Fruit fly (Drosophila melanogaster) whole organism, embryonic: ENCODE data around the gene BBIP1.

ENCODE experiments used
- Atf3 ChIP-seq: fragments of 200-800 bp; sonication (Bioruptor generic); optimal IDR thresholded peaks from 3 replicates; lab custom pipeline; 2016; ENCODE audit warnings: missing biosample characterization, missing genetic modification characterization
- CG1024 ChIP-seq: fragments of 200-800 bp; sonication (Bioruptor generic); IDR thresholded peaks from 2 replicates; pipeline ENCODE4 v1.3.6; 2022; ENCODE audit warnings: missing biosample characterization, missing genetic modification characterization
- CG10321 ChIP-seq: fragments of 200-800 bp; sonication (Bioruptor generic); IDR thresholded peaks from 2 replicates; pipeline ENCODE4 v1.3.6; 2022; ENCODE audit warnings: missing biosample characterization, missing genetic modification characterization
- CG11247 ChIP-seq: fragments of 200-800 bp; sonication (Bioruptor generic); IDR thresholded peaks from 2 replicates; pipeline ENCODE4 v1.3.6; 2022; ENCODE audit warnings: missing biosample characterization, missing genetic modification characterization
- CG12236 ChIP-seq: fragments of 200-800 bp; sonication (Bioruptor generic); optimal IDR thresholded peaks from 2 replicates; lab custom pipeline; 2016; ENCODE audit warnings: missing biosample characterization, missing genetic modification characterization
- CG12299 ChIP-seq: fragments of 200-800 bp; sonication (Bioruptor generic); optimal IDR thresholded peaks from 2 replicates; lab custom pipeline; 2018; ENCODE audit warnings: missing biosample characterization, mild to moderate bottlenecking, missing genetic modification characterization
- CG15514 ChIP-seq: fragments of 200-800 bp; sonication (Bioruptor generic); optimal IDR thresholded peaks from 3 replicates; lab custom pipeline; 2017; ENCODE audit warnings: missing biosample characterization, missing genetic modification characterization, mild to moderate bottlenecking, moderate library complexity, missing genetic modification reagents
- CG16813 ChIP-seq: fragments of 200-800 bp; sonication (Bioruptor generic); IDR thresholded peaks from 3 replicates; pipeline ENCODE4 v1.3.6; 2022; ENCODE audit warnings: missing biosample characterization, missing genetic modification characterization; ENCODE audit not compliant: partially characterized antibody
- CG16863 ChIP-seq: fragments of 200-800 bp; sonication (Bioruptor generic); optimal IDR thresholded peaks from 3 replicates; lab custom pipeline; 2016; ENCODE audit warnings: missing biosample characterization, missing genetic modification characterization
- CG17912 ChIP-seq: fragments of 200-800 bp; sonication (Bioruptor generic); optimal IDR thresholded peaks from 2 replicates; lab custom pipeline; 2018; ENCODE audit warnings: missing biosample characterization, mild to moderate bottlenecking, missing genetic modification characterization
- CG18262 ChIP-seq: fragments of 200-800 bp; optimal IDR thresholded peaks from 3 replicates; lab custom pipeline; 2019; ENCODE audit warnings: missing biosample characterization, mild to moderate bottlenecking, missing genetic modification characterization, moderate library complexity
- CG2129 ChIP-seq: fragments of 200-800 bp; sonication (Bioruptor generic); IDR thresholded peaks from 2 replicates; pipeline ENCODE4 v1.3.6; 2022; ENCODE audit warnings: missing biosample characterization, missing genetic modification characterization; ENCODE audit not compliant: partially characterized antibody
- CG33557 ChIP-seq: fragments of 200-800 bp; sonication (Bioruptor generic); optimal IDR thresholded peaks from 2 replicates; lab custom pipeline; 2019; ENCODE audit warnings: missing biosample characterization, mild to moderate bottlenecking, missing genetic modification characterization, moderate library complexity
- CG4424 ChIP-seq: fragments of 200-800 bp; sonication (Bioruptor generic); optimal IDR thresholded peaks from 3 replicates; lab custom pipeline; 2016; ENCODE audit warnings: missing biosample characterization, missing genetic modification characterization
- CG6689 ChIP-seq: fragments of 200-800 bp; sonication (Bioruptor generic); IDR thresholded peaks from 2 replicates; pipeline ENCODE4 v1.3.6; 2022; ENCODE audit warnings: missing biosample characterization, missing genetic modification characterization
- CG7357 ChIP-seq: fragments of 200-800 bp; sonication (Bioruptor generic); IDR thresholded peaks from 3 replicates; pipeline ENCODE4 v1.3.6; 2022; ENCODE audit warnings: missing biosample characterization, missing genetic modification characterization
- CG8290 ChIP-seq, 3 experiments: fragments of 200-800 bp; sonication (Bioruptor generic); optimal IDR thresholded peaks; 2 replicates each; lab custom pipeline; 2016 to 2019; ENCODE audit warnings: missing biosample characterization in 3 of 3, missing genetic modification characterization in 3 of 3, mild to moderate bottlenecking in 2 of 3, moderate library complexity in 1 of 3
- CG9797 ChIP-seq: fragments of 200-800 bp; sonication (Bioruptor generic); optimal IDR thresholded peaks from 3 replicates; lab custom pipeline; 2018; ENCODE audit warnings: missing biosample characterization, mild to moderate bottlenecking, missing genetic modification characterization
- CTCF ChIP-seq: fragments of 200-800 bp; sonication (Bioruptor generic); optimal IDR thresholded peaks from 2 replicates; lab custom pipeline; 2017; ENCODE audit warnings: missing biosample characterization, mild to moderate bottlenecking, missing genetic modification characterization, moderate library complexity
- Camta ChIP-seq: fragments of 200-800 bp; sonication (Bioruptor generic); optimal IDR thresholded peaks from 2 replicates; lab custom pipeline; 2016; ENCODE audit warnings: missing biosample characterization, missing genetic modification characterization
- Chrac-16 ChIP-seq: fragments of 200-800 bp; sonication (Bioruptor generic); optimal IDR thresholded peaks from 3 replicates; lab custom pipeline; 2016; ENCODE audit warnings: missing biosample characterization, missing genetic modification characterization
- Dbx ChIP-seq: fragments of 200-800 bp; sonication (Bioruptor generic); IDR thresholded peaks from 3 replicates; pipeline ENCODE4 v1.3.6; 2022; ENCODE audit warnings: missing biosample characterization, missing genetic modification characterization
- Gug ChIP-seq: fragments of 200-800 bp; sonication (Bioruptor generic); IDR thresholded peaks from 4 replicates; pipeline ENCODE4 v1.3.6; 2022; ENCODE audit warnings: missing biosample characterization, missing genetic modification characterization
- HLHmδ ChIP-seq: fragments of 200-800 bp; sonication (Bioruptor generic); optimal IDR thresholded peaks from 2 replicates; lab custom pipeline; 2018; ENCODE audit warnings: missing biosample characterization, mild to moderate bottlenecking, missing genetic modification characterization, moderate library complexity
- Lpt ChIP-seq: fragments of >200 bp; optimal IDR thresholded peaks from 2 replicates; lab custom pipeline; 2018; ENCODE audit warnings: missing biosample characterization, missing genetic modification characterization
- MTF-1 ChIP-seq: fragments of 200-800 bp; sonication (Bioruptor generic); optimal IDR thresholded peaks from 2 replicates; lab custom pipeline; 2018; ENCODE audit warnings: missing biosample characterization, mild to moderate bottlenecking, missing genetic modification characterization, borderline replicate concordance
- Mad ChIP-seq: fragments of 200-800 bp; sonication (Bioruptor generic); optimal IDR thresholded peaks from 2 replicates; lab custom pipeline; 2016; ENCODE audit warnings: missing biosample characterization, missing genetic modification characterization
- NC2β ChIP-seq: fragments of 200-800 bp; sonication (Bioruptor generic); optimal IDR thresholded peaks from 2 replicates; lab custom pipeline; 2016; ENCODE audit warnings: missing biosample characterization, missing genetic modification characterization
- NFAT ChIP-seq: fragments of 200-800 bp; sonication (Bioruptor generic); IDR thresholded peaks from 2 replicates; pipeline ENCODE4 v1.3.6; 2022; ENCODE audit warnings: missing biosample characterization, missing genetic modification characterization
- Ptx1 ChIP-seq: fragments of 200-800 bp; sonication (Bioruptor generic); IDR thresholded peaks from 2 replicates; pipeline ENCODE4 v1.3.6; 2022; ENCODE audit warnings: missing biosample characterization, missing genetic modification characterization
- Side ChIP-seq: fragments of 200-800 bp; sonication (Bioruptor generic); optimal IDR thresholded peaks from 2 replicates; lab custom pipeline; 2016; ENCODE audit warnings: missing biosample characterization, missing genetic modification characterization
- Ssrp ChIP-seq: fragments of 200-800 bp; sonication (Bioruptor generic); optimal IDR thresholded peaks from 2 replicates; lab custom pipeline; 2018; ENCODE audit warnings: missing biosample characterization, mild to moderate bottlenecking, missing genetic modification characterization, moderate library complexity
- Tbp ChIP-seq: fragments of >200 bp; optimal IDR thresholded peaks from 2 replicates; lab custom pipeline; 2018; ENCODE audit warnings: missing biosample characterization, missing genetic modification characterization
- da ChIP-seq: fragments of 200-800 bp; sonication (Bioruptor generic); optimal IDR thresholded peaks from 2 replicates; lab custom pipeline; 2016; ENCODE audit warnings: missing biosample characterization, missing genetic modification characterization
- en ChIP-seq: fragments of 200-800 bp; sonication (Bioruptor generic); optimal IDR thresholded peaks from 2 replicates; lab custom pipeline; 2016; ENCODE audit warnings: missing biosample characterization, missing genetic modification characterization
- ewg ChIP-seq: fragments of 200-800 bp; sonication (Bioruptor generic); optimal IDR thresholded peaks from 3 replicates; lab custom pipeline; 2017; ENCODE audit warnings: mild to moderate bottlenecking, missing biosample characterization, missing genetic modification reagents, missing genetic modification characterization
- eyg ChIP-seq: fragments of 200-800 bp; sonication (Bioruptor generic); optimal IDR thresholded peaks from 3 replicates; lab custom pipeline; 2016; ENCODE audit warnings: missing biosample characterization, missing genetic modification characterization
- fd64A ChIP-seq: fragments of 200-800 bp; sonication (Bioruptor generic); optimal IDR thresholded peaks from 3 replicates; lab custom pipeline; 2018; ENCODE audit warnings: missing biosample characterization, mild to moderate bottlenecking, missing genetic modification characterization
- gcm ChIP-seq: fragments of 200-800 bp; sonication (Bioruptor generic); optimal IDR thresholded peaks from 2 replicates; lab custom pipeline; 2019; ENCODE audit warnings: missing biosample characterization, mild to moderate bottlenecking, missing genetic modification characterization, moderate library complexity
- h ChIP-seq: fragments of >200 bp; optimal IDR thresholded peaks from 2 replicates; lab custom pipeline; 2017
- nerfin-1 ChIP-seq: fragments of 200-800 bp; sonication (Bioruptor generic); optimal IDR thresholded peaks from 3 replicates; lab custom pipeline; 2019; ENCODE audit warnings: missing biosample characterization, mild to moderate bottlenecking, missing genetic modification characterization, moderate library complexity
- pho ChIP-seq: fragments of 200-800 bp; sonication (Bioruptor generic); optimal IDR thresholded peaks from 2 replicates; lab custom pipeline; 2016; ENCODE audit warnings: missing biosample characterization, missing genetic modification characterization
- row ChIP-seq: fragments of 200-800 bp; sonication (Bioruptor generic); IDR thresholded peaks from 3 replicates; pipeline ENCODE4 v1.3.6; 2022; ENCODE audit warnings: missing biosample characterization, missing genetic modification characterization
- salm ChIP-seq: fragments of 200-800 bp; sonication (Bioruptor generic); optimal IDR thresholded peaks from 2 replicates; lab custom pipeline; 2018; ENCODE audit warnings: missing biosample characterization, mild to moderate bottlenecking, missing genetic modification characterization
- sens ChIP-seq: fragments of 200-800 bp; sonication (Bioruptor generic); peaks from one replicate; lab custom pipeline; 2016; ENCODE audit warnings: missing biosample characterization, missing genetic modification characterization
- seq ChIP-seq: fragments of 200-800 bp; sonication (Bioruptor generic); IDR thresholded peaks from 2 replicates; pipeline ENCODE4 v1.3.6; 2022; ENCODE audit warnings: missing biosample characterization, missing genetic modification characterization
- sim ChIP-seq: fragments of 200-800 bp; sonication (Bioruptor generic); IDR thresholded peaks from 2 replicates; pipeline ENCODE4 v1.3.6; 2022; ENCODE audit warnings: missing biosample characterization, missing genetic modification characterization
- stwl ChIP-seq: fragments of 200-800 bp; sonication (Bioruptor generic); optimal IDR thresholded peaks from 3 replicates; lab custom pipeline; 2018; ENCODE audit warnings: missing biosample characterization, mild to moderate bottlenecking, missing genetic modification characterization, moderate library complexity
- tgo ChIP-seq: fragments of 200-800 bp; sonication (Bioruptor generic); IDR thresholded peaks from 3 replicates; pipeline ENCODE4 v1.3.6; 2022; ENCODE audit warnings: missing biosample characterization, missing genetic modification characterization
- tll ChIP-seq, 2 experiments: fragments of 200-800 bp in 1 of 2; fragments of >200 bp in 1 of 2; sonication (Bioruptor generic) in 1 of 2; optimal IDR thresholded peaks; 2 replicates each; lab custom pipeline; 2017 to 2019; ENCODE audit warnings: missing biosample characterization in 2 of 2, missing genetic modification characterization in 2 of 2, mild to moderate bottlenecking in 1 of 2, moderate library complexity in 1 of 2
- zfh2 ChIP-seq: fragments of 200-800 bp; sonication (Bioruptor generic); optimal IDR thresholded peaks from 2 replicates; lab custom pipeline; 2016; ENCODE audit warnings: missing biosample characterization, missing genetic modification characterization

BBIP1 gene

dm6 chr3R:9393542-9394025 is 10.6 kb upstream of the BBIP1 start (continued):
- 0 out of 2 replicates have a peak, but pooled peaks have one; percentile 45 for TF ChIP-seq seq (GFP tag; lab: Robert Waterston, UW)
- TF ChIP-seq CG15514 (GFP tag; lab: Kevin White, UChicago): peak; percentile 48
- TF ChIP-seq h (lab: Kevin White, UChicago): no peak
- no peak for TF ChIP-seq tll (GFP tag; optimal IDR thresholded peaks at IDR 0.05; lab: Kevin White, UChicago)
- TF ChIP-seq Gug (GFP tag; lab: Robert Waterston, UW): peak; percentile 39; the same call in 1 of the 4 replicates
- TF ChIP-seq Ssrp: peak; percentile 70
- no peak for TF ChIP-seq en (GFP tag; lab: Kevin White, UChicago)
- TF ChIP-seq NC2β (GFP tag; lab: Kevin White, UChicago): peak; percentile 53
- TF ChIP-seq Lpt (GFP tag; lab: Kevin White, UChicago): no peak
- TF ChIP-seq CG16813 (GFP tag; lab: Robert Waterston, UW): no peak
- peak; percentile 40 for TF ChIP-seq CG12299
- TF ChIP-seq nerfin-1: peak; percentile 68
- TF ChIP-seq MTF-1 (GFP tag; lab: Kevin White, UChicago): peak; percentile 81
- TF ChIP-seq zfh2 (GFP tag; lab: Kevin White, UChicago): no peak
- no peak for TF ChIP-seq CG12236 (GFP tag; lab: Kevin White, UChicago)
- peak; percentile 58 for TF ChIP-seq salm (tag; lab: Kevin White, UChicago)
- TF ChIP-seq CG8290 (GFP tag; optimal IDR thresholded peaks at IDR 0.05; lab: Kevin White, UChicago): peak; percentile 39
- peak; percentile 81 to 84 for TF ChIP-seq CG8290 (tag; optimal IDR thresholded peaks at IDR 0.05; lab: Kevin White, UChicago)
- peak; percentile 75 for TF ChIP-seq row (GFP tag; lab: Robert Waterston, UW)
- TF ChIP-seq sens (GFP tag; lab: Kevin White, UChicago): peak; percentile 95
- peak; percentile 71 for TF ChIP-seq gcm (GFP tag; lab: Kevin White, UChicago)
- peak; percentile 61; the same call in 2 of the 3 replicates for TF ChIP-seq tgo (GFP tag; lab: Robert Waterston, UW)
- TF ChIP-seq Atf3 (GFP tag; lab: Kevin White, UChicago): no peak
- TF ChIP-seq Side (GFP tag; lab: Kevin White, UChicago): peak; percentile 29
- TF ChIP-seq eyg: no peak
- 0 out of 2 replicates have a peak, but pooled peaks have one; percentile 17 for TF ChIP-seq NFAT
- peak; percentile 89 for TF ChIP-seq fd64A (GFP tag; lab: Kevin White, UChicago)
- TF ChIP-seq CG33557 (GFP tag; lab: Kevin White, UChicago): peak; percentile 93
- peak; percentile 87 for TF ChIP-seq CG18262 (tag; lab: Kevin White, UChicago)
- TF ChIP-seq CG7357: no peak
- TF ChIP-seq CG2129 (GFP tag; lab: Robert Waterston, UW): no peak
- TF ChIP-seq Mad (GFP tag; lab: Kevin White, UChicago): no peak
- TF ChIP-seq CG11247 (GFP tag; lab: Robert Waterston, UW): peak; percentile 32
- TF ChIP-seq Chrac-16: peak; percentile 46
- 0 out of 2 replicates have a peak, but pooled peaks have one; percentile 38 for TF ChIP-seq CG1024 (GFP tag; lab: Robert Waterston, UW)
- no peak for TF ChIP-seq Tbp (GFP tag; lab: Kevin White, UChicago)
- peak; percentile 26 for TF ChIP-seq CG16863 (GFP tag; lab: Kevin White, UChicago)
- TF ChIP-seq CG17912: no peak
- peak; percentile 64 for TF ChIP-seq ewg (GFP tag; lab: Kevin White, UChicago)
- TF ChIP-seq CTCF (GFP tag; lab: Kevin White, UChicago): peak; percentile 25
- TF ChIP-seq CG10321 (GFP tag; lab: Robert Waterston, UW): peak; percentile 36; the same call in 1 of the 2 replicates
- TF ChIP-seq da (GFP tag; lab: Kevin White, UChicago): no peak
- TF ChIP-seq Camta (GFP tag; lab: Kevin White, UChicago): peak; percentile 36
- TF ChIP-seq HLHmδ (GFP tag; lab: Kevin White, UChicago): no peak
- TF ChIP-seq CG4424 (GFP tag; lab: Kevin White, UChicago): peak; percentile 76
- TF ChIP-seq stwl: no peak
- peak; percentile 35; the same call in 1 of the 3 replicates for TF ChIP-seq Dbx (GFP tag; lab: Robert Waterston, UW)
- TF ChIP-seq pho (GFP tag; lab: Kevin White, UChicago): no peak
- TF ChIP-seq CG9797 (GFP tag; lab: Kevin White, UChicago): peak; percentile 19
- peak; percentile 66 for TF ChIP-seq sim (GFP tag; lab: Robert Waterston, UW)
- peak; percentile 64 for TF ChIP-seq Ptx1 (GFP tag; lab: Robert Waterston, UW)
- peak; percentile 60; the same call in 1 of the 2 replicates for TF ChIP-seq CG6689
